Fruit fly (Drosophila melanogaster): ENCODE data around the gene lmgA.

lmgA gene

DNA sequence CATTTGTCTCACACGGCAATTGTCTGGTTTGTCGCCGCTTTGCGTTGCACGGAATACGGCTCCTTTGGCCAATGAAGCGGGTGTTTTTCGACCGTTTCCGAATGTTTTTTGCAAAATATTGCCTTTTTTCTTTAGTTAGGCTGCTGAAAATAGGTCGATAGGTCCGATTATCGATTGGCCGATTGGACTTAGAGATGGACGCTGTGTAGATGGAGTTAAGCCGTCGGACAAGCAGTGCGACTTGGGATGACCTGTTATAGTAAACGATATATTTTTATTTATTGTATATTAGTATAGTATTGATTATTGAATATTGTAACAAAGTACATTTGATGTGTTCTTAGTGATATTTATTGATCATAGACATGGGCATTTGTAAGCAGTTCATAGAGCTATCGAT is at the start of gene lmgA, which contains the start of gene lmgB:
Gene lmgA (minus strand): TSS at position 301 of the 400 bp plus-strand sequence.
Gene lmgB (minus strand): TSS at position 301 of the 400 bp plus-strand sequence.
- no peak for TF ChIP-seq psq (optimal IDR thresholded peaks at IDR 0.05)
- no peak for TF ChIP-seq Myc (optimal IDR thresholded peaks at IDR 0.05)
- no peak for TF ChIP-seq ttk (optimal IDR thresholded peaks at IDR 0.05)

DNA sequence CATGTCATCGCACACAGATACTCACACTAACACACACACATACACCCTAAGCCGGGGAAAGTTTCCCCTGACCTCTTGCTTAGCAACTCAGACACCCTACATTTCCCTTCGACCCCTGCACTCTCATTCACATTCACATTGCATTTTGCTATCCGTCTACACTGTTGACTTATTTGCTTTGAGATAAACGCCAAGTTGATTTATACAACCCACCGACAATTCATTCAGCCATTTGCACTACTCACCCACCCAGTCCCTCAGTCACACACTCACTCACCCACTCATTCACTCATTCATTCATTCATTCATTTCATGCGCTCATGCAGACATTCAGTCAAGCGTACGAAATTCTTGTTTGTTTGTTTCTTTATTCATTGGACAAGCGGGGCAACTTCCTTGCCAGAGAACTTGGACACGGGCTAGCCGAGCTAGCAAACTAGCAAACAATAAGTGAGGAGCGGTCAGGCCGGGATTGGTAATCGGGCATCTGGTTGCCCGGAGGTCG is 48.1 kb upstream of the lmgA start:
- TF ChIP-seq ttk (optimal IDR thresholded peaks at IDR 0.05) (no peak), insv (optimal IDR thresholded peaks at IDR 0.05) (no peak), Sin3A (optimal IDR thresholded peaks at IDR 0.05) (no peak), Myc (optimal IDR thresholded peaks at IDR 0.05) (no peak), h (optimal IDR thresholded peaks at IDR 0.05) (no peak), psq (optimal IDR thresholded peaks at IDR 0.05) (no peak)

DNA sequence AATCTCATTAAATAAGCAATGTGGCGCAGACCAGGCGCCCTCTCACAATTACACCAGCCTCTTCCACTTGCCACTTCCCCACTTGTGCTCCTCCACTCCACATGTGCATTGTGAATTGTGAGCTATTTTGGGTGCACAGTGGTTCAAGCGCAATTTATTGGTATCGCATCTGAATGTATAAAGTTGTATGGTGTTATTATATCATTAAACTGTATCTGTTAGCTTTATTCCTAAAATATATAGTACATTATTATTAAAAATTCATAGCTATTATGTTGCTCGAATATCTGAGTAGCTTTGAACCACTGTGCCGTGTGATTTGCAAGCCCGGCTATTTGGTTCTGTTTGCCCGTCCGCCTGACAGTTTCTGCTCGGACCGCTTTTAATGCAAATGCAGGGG is 46.5 kb upstream of the lmgA start:
- no peak for TF ChIP-seq insv (optimal IDR thresholded peaks at IDR 0.05)
- no peak for TF ChIP-seq Myc (optimal IDR thresholded peaks at IDR 0.05)
- no peak for TF ChIP-seq ttk (optimal IDR thresholded peaks at IDR 0.05)
- TF ChIP-seq h (optimal IDR thresholded peaks at IDR 0.05): no peak
- TF ChIP-seq Sin3A (optimal IDR thresholded peaks at IDR 0.05): no peak
- no peak for TF ChIP-seq psq (optimal IDR thresholded peaks at IDR 0.05)

DNA sequence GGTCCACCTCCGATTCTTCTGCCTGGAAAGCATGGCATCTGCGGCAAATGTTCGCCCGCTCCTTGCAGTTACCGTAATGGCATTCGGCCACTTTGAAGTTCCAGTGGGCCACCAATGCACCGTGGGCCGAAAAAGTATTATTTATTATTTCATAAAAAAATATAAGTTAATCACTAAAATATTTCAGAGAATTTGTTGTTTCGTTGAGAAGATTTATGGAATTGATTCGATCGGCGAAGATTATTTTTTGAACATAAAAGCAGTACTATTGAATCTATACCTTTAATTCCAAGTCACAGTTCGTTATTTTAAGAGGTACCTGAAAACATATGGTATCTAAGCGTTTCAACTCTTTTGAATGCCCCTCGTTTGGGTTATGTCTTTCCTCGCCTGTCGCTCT is 45.8 kb upstream of the lmgA start:
- TF ChIP-seq h (optimal IDR thresholded peaks at IDR 0.05): no peak
- TF ChIP-seq insv (optimal IDR thresholded peaks at IDR 0.05): no peak
- TF ChIP-seq ttk (optimal IDR thresholded peaks at IDR 0.05): no peak

DNA sequence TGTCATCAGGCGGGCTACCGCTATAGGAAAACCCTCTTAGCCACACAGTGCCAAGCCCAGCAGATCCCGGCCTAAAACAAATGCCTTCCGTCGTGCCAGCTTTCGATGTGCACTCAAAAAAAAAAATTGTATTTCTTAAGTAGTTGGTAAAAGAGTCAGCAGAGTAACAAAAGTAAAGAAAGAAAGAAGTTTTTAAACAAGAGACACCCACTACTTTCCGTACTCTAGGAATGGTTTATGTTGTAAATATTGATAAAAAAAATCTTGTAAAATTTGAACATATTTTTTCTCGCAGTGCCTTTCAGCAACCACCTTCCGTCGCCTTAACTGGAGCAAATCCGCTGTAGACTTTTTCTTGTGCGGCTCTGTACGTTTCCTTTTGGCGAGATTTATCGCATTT is 44.5 kb upstream of the lmgA start:
- no peak for TF ChIP-seq ttk (optimal IDR thresholded peaks at IDR 0.05)
- no peak for TF ChIP-seq h (optimal IDR thresholded peaks at IDR 0.05)
- TF ChIP-seq psq (optimal IDR thresholded peaks at IDR 0.05): no peak
- TF ChIP-seq Sin3A (optimal IDR thresholded peaks at IDR 0.05): no peak
- TF ChIP-seq insv (optimal IDR thresholded peaks at IDR 0.05): no peak
- TF ChIP-seq Myc (optimal IDR thresholded peaks at IDR 0.05): no peak

DNA sequence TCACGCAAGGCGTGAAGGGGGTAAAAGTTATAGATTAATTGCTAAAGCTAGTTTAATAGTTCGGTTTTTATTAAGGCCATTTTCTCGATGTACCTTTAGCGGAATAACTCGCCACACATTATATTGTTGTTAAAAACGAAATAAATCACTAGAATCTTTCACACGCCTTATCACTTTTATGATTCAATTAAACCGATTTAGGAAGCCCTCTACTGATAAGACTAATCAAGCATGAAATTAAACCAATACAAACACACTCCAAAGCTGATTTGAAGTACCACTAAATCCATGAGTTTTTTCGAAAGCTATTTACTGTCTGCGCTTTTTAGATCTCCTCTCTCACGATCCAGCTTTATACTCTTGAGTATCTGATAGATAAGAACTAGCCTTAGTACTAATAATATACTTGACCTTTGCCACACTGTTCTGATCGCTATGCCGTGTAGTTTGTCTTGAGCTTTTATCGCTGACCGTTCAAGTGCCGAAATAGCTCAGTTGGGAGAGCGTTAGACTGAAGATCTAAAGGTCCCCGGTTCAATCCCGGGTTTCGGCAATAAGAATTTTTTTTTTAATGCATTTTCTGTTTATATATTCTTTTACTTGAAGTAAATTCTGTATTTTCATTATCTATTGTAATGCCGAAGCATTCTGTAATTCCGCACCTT is 42.1 kb upstream of the lmgA start:
- TF ChIP-seq h (optimal IDR thresholded peaks at IDR 0.05) (no peak), psq (optimal IDR thresholded peaks at IDR 0.05) (no peak), Sin3A (optimal IDR thresholded peaks at IDR 0.05) (no peak), insv (optimal IDR thresholded peaks at IDR 0.05) (no peak), Myc (optimal IDR thresholded peaks at IDR 0.05) (no peak), ttk (optimal IDR thresholded peaks at IDR 0.05) (no peak)

DNA sequence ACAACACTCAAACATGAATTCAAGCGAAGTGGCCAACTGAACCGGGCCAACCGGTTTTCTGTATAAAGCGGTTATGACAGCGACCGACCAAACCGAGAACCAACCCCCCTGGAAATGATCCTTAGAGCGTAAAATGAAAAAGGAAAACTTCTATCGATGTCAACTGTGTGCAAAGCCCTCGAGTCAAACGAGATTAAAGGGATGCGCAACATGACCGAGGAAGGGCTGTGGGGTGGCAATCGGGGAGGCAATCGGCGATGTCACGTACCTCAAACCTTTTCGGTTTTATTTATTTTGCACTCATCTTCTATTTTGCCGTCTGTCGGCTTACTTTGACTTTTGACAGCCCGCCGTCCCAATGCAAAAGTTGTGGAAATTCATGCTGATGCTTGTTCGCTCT is 27.8 kb upstream of the lmgA start:
- TF ChIP-seq ttk (optimal IDR thresholded peaks at IDR 0.05): no peak
- no peak for TF ChIP-seq insv (optimal IDR thresholded peaks at IDR 0.05)
- no peak for TF ChIP-seq psq (optimal IDR thresholded peaks at IDR 0.05)
- no peak for TF ChIP-seq Sin3A (optimal IDR thresholded peaks at IDR 0.05)
- TF ChIP-seq h (optimal IDR thresholded peaks at IDR 0.05): no peak
- no peak for TF ChIP-seq Myc (optimal IDR thresholded peaks at IDR 0.05)

DNA sequence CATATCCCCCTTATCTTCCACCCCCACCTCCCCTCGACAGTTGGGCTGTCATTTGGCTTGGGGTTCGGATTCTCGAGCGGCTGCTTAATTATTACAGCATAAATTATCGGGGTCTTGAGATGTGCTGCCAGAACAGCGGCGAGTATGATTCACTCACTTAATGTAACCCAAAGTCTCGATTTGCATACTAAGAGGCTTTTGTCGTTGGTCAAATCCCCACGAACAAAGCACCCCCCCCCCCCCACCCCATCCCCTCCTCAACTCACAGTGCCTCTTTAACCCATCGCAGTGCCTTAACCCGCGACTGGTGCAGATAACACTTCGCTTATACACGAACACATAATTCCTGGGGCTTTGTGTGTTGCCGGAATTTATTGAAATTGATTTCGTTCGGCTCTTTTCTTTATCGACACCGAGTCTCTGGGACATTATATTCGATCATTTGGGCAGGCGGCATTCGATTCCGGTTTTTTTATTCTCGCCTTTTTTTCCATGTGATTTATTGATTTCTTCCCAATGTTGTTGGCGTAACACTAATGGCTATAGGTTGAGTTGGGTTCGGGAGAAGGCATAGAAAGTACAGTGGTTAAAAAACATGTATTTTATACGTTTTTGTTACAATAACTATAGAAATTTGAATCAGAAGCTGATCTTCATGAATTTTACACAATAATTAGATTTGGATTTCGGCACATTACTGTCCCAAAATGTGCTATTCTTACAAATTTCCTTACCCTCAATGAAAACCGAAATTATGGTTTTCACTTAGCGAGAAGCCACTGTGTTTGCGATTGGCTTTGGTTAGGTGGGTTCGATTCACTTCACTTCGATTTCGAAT is 25.6 kb upstream of the lmgA start:
- TF ChIP-seq Myc (optimal IDR thresholded peaks at IDR 0.05): no peak
- no peak for TF ChIP-seq h (optimal IDR thresholded peaks at IDR 0.05)
- TF ChIP-seq ttk (optimal IDR thresholded peaks at IDR 0.05): no peak
- TF ChIP-seq Sin3A (optimal IDR thresholded peaks at IDR 0.05): no peak
- no peak for TF ChIP-seq psq (optimal IDR thresholded peaks at IDR 0.05)
- TF ChIP-seq insv (optimal IDR thresholded peaks at IDR 0.05): no peak

DNA sequence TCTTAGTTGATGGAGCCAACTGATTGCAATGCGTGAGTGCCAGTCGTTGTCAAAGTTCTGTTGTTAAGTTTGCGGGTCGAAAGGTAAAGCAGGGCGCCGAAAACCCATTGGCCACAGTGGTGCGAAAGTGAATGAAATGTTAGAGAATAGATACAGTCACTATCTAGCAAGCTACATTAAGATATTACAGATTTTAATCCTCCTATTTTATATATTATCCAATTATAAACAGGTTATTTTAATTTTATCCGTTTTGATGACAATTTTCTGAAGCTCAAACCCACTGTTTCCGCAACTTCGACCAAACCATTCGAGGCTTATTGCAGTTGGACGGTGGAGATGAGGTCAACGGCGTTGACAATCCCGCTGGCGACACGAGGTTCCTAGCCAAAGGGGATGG is 24.1 kb upstream of the lmgA start:
- no peak for TF ChIP-seq Sin3A (optimal IDR thresholded peaks at IDR 0.05)
- TF ChIP-seq psq (optimal IDR thresholded peaks at IDR 0.05): no peak
- TF ChIP-seq Myc (optimal IDR thresholded peaks at IDR 0.05): no peak
- TF ChIP-seq h (optimal IDR thresholded peaks at IDR 0.05): no peak
- no peak for TF ChIP-seq ttk (optimal IDR thresholded peaks at IDR 0.05)

DNA sequence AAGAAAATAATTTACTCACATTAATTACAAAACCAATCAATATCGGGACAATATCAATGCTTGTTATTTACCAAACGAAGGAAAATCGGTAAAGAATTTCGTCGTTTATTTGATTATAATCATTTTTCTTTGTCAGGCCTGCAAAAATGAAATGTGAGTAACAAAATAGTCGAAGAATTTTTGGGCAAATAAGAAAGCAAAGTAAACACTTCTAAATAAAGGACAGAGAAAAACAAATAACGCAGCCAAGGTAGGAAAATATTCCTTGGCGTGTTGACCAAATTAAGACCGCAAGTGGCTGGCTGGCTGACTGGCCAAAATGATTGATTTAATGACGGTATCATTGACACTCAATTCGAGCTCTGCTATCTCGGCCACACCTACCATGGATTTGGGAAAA is 19.7 kb upstream of the lmgA start:
- TF ChIP-seq ttk (optimal IDR thresholded peaks at IDR 0.05): no peak
- no peak for TF ChIP-seq Myc (optimal IDR thresholded peaks at IDR 0.05)
- no peak for TF ChIP-seq psq (optimal IDR thresholded peaks at IDR 0.05)
- no peak for TF ChIP-seq h (optimal IDR thresholded peaks at IDR 0.05)
- no peak for TF ChIP-seq Sin3A (optimal IDR thresholded peaks at IDR 0.05)
- TF ChIP-seq insv (optimal IDR thresholded peaks at IDR 0.05): no peak

DNA sequence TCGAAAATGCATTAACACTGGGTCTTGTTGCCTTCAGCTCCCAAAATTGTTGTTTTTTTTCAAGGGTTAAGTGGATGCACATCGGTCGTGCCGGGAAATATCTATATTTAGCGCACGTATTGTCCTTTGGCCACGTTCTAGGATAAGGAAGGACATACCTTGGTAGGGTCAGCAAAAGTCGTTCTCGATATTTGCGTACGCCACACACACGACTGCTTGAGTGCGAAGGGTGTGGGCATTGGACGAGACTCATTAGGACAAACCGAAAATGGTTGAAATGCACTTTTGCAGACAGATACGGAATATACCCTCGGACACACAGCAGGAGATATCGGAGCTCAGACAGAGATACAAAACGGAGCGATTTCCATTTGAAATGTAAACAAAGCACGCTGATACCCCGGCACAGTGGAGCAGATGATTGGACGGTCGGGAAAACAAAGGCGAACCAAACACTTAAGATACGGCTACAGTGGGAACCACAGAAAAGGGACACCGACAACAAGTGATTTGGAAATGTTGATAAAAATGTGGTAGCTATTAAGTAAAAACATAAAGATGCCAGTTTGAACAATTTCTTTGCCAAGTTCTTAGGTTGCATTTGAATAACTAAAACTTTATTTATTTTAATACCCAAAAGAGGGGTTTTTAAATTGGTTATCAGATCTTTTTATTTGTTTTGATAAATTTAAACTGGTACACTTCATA is 17.1 kb upstream of the lmgA start:
- TF ChIP-seq Myc (optimal IDR thresholded peaks at IDR 0.05): no peak
- no peak for TF ChIP-seq ttk (optimal IDR thresholded peaks at IDR 0.05)
- no peak for TF ChIP-seq h (optimal IDR thresholded peaks at IDR 0.05)
- no peak for TF ChIP-seq psq (optimal IDR thresholded peaks at IDR 0.05)
- TF ChIP-seq Sin3A (optimal IDR thresholded peaks at IDR 0.05): no peak
- no peak for TF ChIP-seq insv (optimal IDR thresholded peaks at IDR 0.05)

DNA sequence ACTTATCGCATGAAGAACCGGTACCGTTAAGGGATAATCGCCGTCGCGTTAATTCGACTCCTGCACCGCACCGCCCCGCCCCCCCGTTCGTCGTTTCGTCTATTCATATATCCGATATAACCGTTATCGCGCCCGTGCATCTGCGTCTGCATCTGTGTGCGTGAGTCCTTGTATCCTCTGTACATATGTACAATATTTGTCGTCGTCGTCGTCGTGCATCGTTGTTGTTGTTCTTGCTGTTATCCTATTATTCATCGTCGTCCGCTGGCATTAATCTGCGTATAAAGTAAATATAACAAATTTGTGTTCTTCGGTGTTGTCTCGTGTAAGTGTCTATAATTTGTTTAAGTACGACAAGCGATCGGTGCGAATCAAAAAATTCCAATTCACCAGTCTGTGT is 16.2 kb upstream of the lmgA start:
- TF ChIP-seq Sin3A (optimal IDR thresholded peaks at IDR 0.05) (no peak), ttk (optimal IDR thresholded peaks at IDR 0.05) (no peak), insv (optimal IDR thresholded peaks at IDR 0.05) (no peak), Myc (optimal IDR thresholded peaks at IDR 0.05) (no peak), psq (optimal IDR thresholded peaks at IDR 0.05) (no peak), h (optimal IDR thresholded peaks at IDR 0.05) (no peak)
